Worm (Caenorhabditis elegans): ENCODE results near the gene C07E3.9.

C07E3.9 gene

ce11 chrII:10329754-10330153 is 20.8 kb upstream of the C07E3.9 start:
- TF ChIP-seq nhr-120 (GFP tag; IDR thresholded peaks at IDR 0.05) (no peak), sea-2 (GFP tag; IDR thresholded peaks at IDR 0.05) (no peak), lag-1 (GFP tag; IDR thresholded peaks at IDR 0.05) (no peak), egl-44 (GFP tag; IDR thresholded peaks at IDR 0.05) (no peak), pbrm-1 (GFP tag; IDR thresholded peaks at IDR 0.05) (no peak), snpc-1.3 (tag; optimal IDR thresholded peaks at IDR 0.05; ENCODE audit: insufficient read depth) (no peak), hmg-1.2 (GFP tag; IDR thresholded peaks at IDR 0.05) (no peak), ets-4 (GFP tag; optimal IDR thresholded peaks at IDR 0.05) (no peak), somi-1 (GFP tag; optimal IDR thresholded peaks at IDR 0.05) (no peak), F49E8.2 (tag; optimal IDR thresholded peaks at IDR 0.05; ENCODE audit: insufficient read depth) (no peak), nhr-80 (tag; optimal IDR thresholded peaks at IDR 0.05) (no peak), B0019.2 (GFP tag; conservative IDR thresholded peaks at IDR 0.05) (no peak), die-1 (tag; optimal IDR thresholded peaks at IDR 0.05) (no peak), ama-1 (optimal IDR thresholded peaks at IDR 0.05) (no peak), ama-1 (GFP tag; optimal IDR thresholded peaks at IDR 0.05) (no peak), attf-3 (GFP tag; conservative IDR thresholded peaks at IDR 0.05) (no peak), ccch-3 (GFP tag; optimal IDR thresholded peaks at IDR 0.05) (no peak)

- no peak for TF ChIP-seq dpff-1 (tag; optimal IDR thresholded peaks at IDR 0.05)
- no peak for TF ChIP-seq hrde-1 (tag; optimal IDR thresholded peaks at IDR 0.05; ENCODE audit: borderline replicate concordance)
- TF ChIP-seq F10E7.11 (tag; optimal IDR thresholded peaks at IDR 0.05), result no peak
- TF ChIP-seq tbp1 (GFP tag; optimal IDR thresholded peaks at IDR 0.05), result no peak
- TF ChIP-seq snpc-4 (GFP tag; optimal IDR thresholded peaks at IDR 0.05), result no peak
- TF ChIP-seq snpc-4 (tag; optimal IDR thresholded peaks at IDR 0.05), result no peak
- TF ChIP-seq hsf-1 (GFP tag; IDR thresholded peaks at IDR 0.05), result no peak
- no peak for TF ChIP-seq egl-44 (GFP tag; IDR thresholded peaks at IDR 0.05)
- no peak for TF ChIP-seq sea-2 (GFP tag; IDR thresholded peaks at IDR 0.05)
- no peak for TF ChIP-seq ceh-40 (GFP tag; IDR thresholded peaks at IDR 0.05)
Measured at ce11 chrII:10345012-10345411, 5.5 kb upstream of the C07E3.9 start, which contains the start of gene pro-2. Gene pro-2 (minus strand): TSS chrII:10345112.

DNA sequence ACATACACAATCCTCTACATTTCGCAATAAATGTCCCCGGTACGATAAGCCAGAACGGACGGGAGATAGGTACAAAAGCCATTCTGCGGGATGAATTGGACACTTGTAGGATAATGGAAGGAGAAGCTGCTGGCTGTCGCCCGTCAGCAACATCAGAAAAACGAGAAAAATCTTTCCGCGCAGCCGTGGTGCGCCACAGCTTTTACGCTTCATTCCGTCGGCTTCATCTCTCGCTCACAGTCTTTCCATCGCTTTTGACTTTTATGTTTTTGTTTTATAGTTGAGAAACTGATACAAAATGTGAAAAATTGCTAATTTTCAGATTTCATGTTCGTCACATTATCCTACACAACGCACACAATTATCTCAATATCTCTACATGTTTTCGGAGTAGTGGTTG is 4.5 kb upstream of the C07E3.9 start, which contains the start of gene C07E3.10:
C07E3.10 (plus strand) TSS at position 301 of the 400 bp plus-strand sequence.
- no peak for TF ChIP-seq ceh-58 (GFP tag; IDR thresholded peaks at IDR 0.05)
- TF ChIP-seq nfya-2 (GFP tag; IDR thresholded peaks at IDR 0.05), result no peak
- no peak for TF ChIP-seq snpc-1.1 (tag; optimal IDR thresholded peaks at IDR 0.05; ENCODE audit: insufficient read depth)
- TF ChIP-seq K11D2.4 (GFP tag; IDR thresholded peaks at IDR 0.05), result no peak
- TF ChIP-seq madf-6 (GFP tag; IDR thresholded peaks at IDR 0.05), result peak; percentile 37; the same call in 1 of the 2 replicates
- TF ChIP-seq F23B12.7 (tag; optimal IDR thresholded peaks at IDR 0.05; ENCODE audit: insufficient read depth), result no peak
- TF ChIP-seq ccch-3 (GFP tag; optimal IDR thresholded peaks at IDR 0.05), result no peak
- TF ChIP-seq attf-5 (GFP tag; optimal IDR thresholded peaks at IDR 0.05), result no peak
- TF ChIP-seq cebp-1 (GFP tag; IDR thresholded peaks at IDR 0.05), result no peak
- TF ChIP-seq cebp-1 (tag; optimal IDR thresholded peaks at IDR 0.05), result peak; percentile 53
- no peak for TF ChIP-seq bed-2 (GFP tag; IDR thresholded peaks at IDR 0.05)
- no peak for TF ChIP-seq madf-8 (GFP tag; conservative IDR thresholded peaks at IDR 0.05)
- no peak for TF ChIP-seq let-526 (GFP tag; IDR thresholded peaks at IDR 0.05)
- no peak for TF ChIP-seq F37B4.10 (GFP tag; IDR thresholded peaks at IDR 0.05)
- TF ChIP-seq snpc-1.3 (tag; optimal IDR thresholded peaks at IDR 0.05; ENCODE audit: insufficient read depth), result no peak
- TF ChIP-seq madf-10 (tag; optimal IDR thresholded peaks at IDR 0.05), result no peak
